Fruit fly (Drosophila melanogaster): ENCODE data around the gene Hcf.

- no peak for TF ChIP-seq CG34367 (tag; optimal IDR thresholded peaks at IDR 0.05)
- no peak for TF ChIP-seq CG15710 (tag; optimal IDR thresholded peaks at IDR 0.05)
- no peak for TF ChIP-seq CG8159 (tag; optimal IDR thresholded peaks at IDR 0.05)
- TF ChIP-seq Snoo (tag; optimal IDR thresholded peaks at IDR 0.05), result no peak
- no peak for TF ChIP-seq CG13204 (GFP tag; optimal IDR thresholded peaks at IDR 0.05)
- TF ChIP-seq CG14655 (GFP tag; optimal IDR thresholded peaks at IDR 0.05), result no peak
- no peak for TF ChIP-seq CG17806 (tag; optimal IDR thresholded peaks at IDR 0.05)
- TF ChIP-seq CG9948 (tag; optimal IDR thresholded peaks at IDR 0.05), result no peak
- no peak for TF ChIP-seq gl (tag; optimal IDR thresholded peaks at IDR 0.05)
Observed at dm6 chr4:379142-379541, 19.4 kb downstream of the Hcf start.
